Worm (Caenorhabditis elegans) whole organism, L4/young adult: ENCODE data around the gene rgs-2.

Experiments used
- W03F9.2 ChIP-seq: fragments of 150-350 bp; optimal IDR thresholded peaks from 2 replicates; lab custom pipeline; 2014; ENCODE audit warnings: missing biosample characterization, missing genetic modification characterization
- dao-5 ChIP-seq: sonication (generic microtip); optimal IDR thresholded peaks from 2 replicates; lab custom pipeline; 2016; ENCODE audit warnings: missing genotype, missing genetic modification characterization, moderate library complexity, missing compliant biosample characterization
- him-1 ChIP-seq: sonication (generic microtip); optimal IDR thresholded peaks from 2 replicates; lab custom pipeline; 2016; ENCODE audit warnings: missing genotype, missing genetic modification reagents, missing genetic modification characterization, missing compliant biosample characterization

rgs-2 gene

DNA sequence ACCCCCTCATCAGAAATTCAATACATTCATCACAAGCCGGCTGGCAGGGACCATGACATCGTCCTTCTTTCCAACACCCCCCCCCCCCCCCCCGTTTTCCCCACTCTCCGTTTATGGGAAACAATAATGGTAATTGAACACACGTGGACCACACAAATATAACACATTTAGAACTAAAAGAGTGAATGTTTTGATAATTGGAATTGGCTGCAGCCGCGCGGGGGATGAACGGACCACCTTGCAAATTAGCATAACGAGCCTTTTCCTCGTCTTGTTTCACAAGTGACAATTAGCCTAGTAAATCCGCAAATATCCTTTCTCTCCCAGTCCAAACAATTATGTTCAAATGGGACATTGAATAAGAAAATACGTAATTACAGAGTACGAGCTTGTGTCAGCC is 23.8 kb upstream of the rgs-2 start:
- TF ChIP-seq him-1 (tag; lab: Kevin White, UChicago) (no peak), dao-5 (tag; lab: Kevin White, UChicago) (no peak), W03F9.2 (no peak)

DNA sequence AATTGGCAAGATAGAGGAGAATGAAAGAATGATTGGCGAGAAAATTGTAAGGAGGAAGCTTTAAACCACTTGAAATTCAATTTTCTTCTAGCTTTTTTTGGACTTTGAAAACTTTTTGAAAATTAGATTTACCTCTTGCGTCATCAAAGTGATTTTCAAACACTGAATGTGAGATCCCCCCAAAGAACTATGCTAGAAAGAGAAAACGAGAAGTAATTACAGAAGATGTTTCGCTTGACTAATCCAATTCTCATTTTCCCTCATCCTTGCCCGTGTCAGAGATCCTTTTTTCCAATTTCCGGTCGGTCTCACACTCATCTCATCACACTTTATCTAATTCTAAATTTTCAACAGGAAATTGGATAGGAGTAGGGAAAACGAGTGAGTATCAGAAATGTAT is 22.6 kb upstream of the rgs-2 start:
- TF ChIP-seq W03F9.2 (no peak), him-1 (tag; lab: Kevin White, UChicago) (no peak), dao-5 (tag; lab: Kevin White, UChicago) (no peak)

- TF ChIP-seq dao-5 (tag; lab: Kevin White, UChicago) (no peak), him-1 (tag; lab: Kevin White, UChicago) (no peak), W03F9.2 (no peak)
Measured at ce11 chrX:12690346-12690745, 22.1 kb upstream of the rgs-2 start.

ce11 chrX:12691306-12691705 is 21.1 kb upstream of the rgs-2 start, which contains the start of gene ugt-50:
TSS of gene ugt-50 (plus strand) at chrX:12691573.
- TF ChIP-seq him-1 (tag; lab: Kevin White, UChicago) (no peak), dao-5 (tag; lab: Kevin White, UChicago) (no peak), W03F9.2 (no peak)

DNA sequence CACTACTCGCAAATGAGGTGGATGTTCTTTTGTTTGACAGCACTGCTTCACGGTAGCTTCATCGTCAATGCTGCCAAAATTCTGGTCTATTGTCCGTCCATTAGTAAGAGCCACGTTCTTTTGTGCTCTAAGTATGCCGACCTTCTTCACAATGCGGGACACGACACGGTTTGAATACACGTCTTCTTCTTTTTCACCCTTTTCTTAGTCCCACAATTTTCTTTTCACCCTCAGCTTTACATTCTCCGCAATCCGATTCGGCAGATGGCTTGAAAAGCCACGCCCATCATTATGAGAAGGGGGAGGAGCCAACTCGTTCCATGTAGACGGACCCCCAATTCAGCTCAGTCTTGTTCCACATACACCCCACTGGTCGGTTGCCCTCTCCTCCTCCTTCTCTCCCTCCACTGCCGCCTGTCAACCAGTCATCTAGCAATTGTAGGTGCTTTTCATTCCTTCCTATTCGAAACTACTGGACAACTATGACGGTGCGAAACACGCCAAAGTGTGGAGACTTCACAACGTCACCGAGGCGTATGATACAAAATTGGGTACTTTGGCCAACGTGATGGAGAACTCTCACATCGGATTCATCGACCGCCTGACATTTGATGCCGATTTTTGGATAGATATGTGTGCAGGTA is 20.6 kb upstream of the rgs-2 start:
- no peak for TF ChIP-seq him-1 (tag; lab: Kevin White, UChicago)
- TF ChIP-seq W03F9.2, result no peak
- no peak for TF ChIP-seq dao-5 (tag; lab: Kevin White, UChicago)

ce11 chrX:12693150-12693589 is 19.3 kb upstream of the rgs-2 start:
- TF ChIP-seq him-1 (tag; lab: Kevin White, UChicago), result peak; percentile 13
- TF ChIP-seq dao-5 (tag; lab: Kevin White, UChicago), result no peak

- TF ChIP-seq him-1 (tag; lab: Kevin White, UChicago) (no peak), W03F9.2 (no peak), dao-5 (tag; lab: Kevin White, UChicago) (no peak)
Measured at ce11 chrX:12700456-12700855, 12.0 kb upstream of the rgs-2 start, which contains the start of gene nhr-26. TSS of gene nhr-26 (minus strand) at chrX:12700465.

ce11 chrX:12701963-12702362 is 10.5 kb upstream of the rgs-2 start, which contains the start of gene nhr-214:
TSS of gene nhr-214 (minus strand) at chrX:12702063.
- TF ChIP-seq W03F9.2 (no peak), him-1 (tag; lab: Kevin White, UChicago) (no peak), dao-5 (tag; lab: Kevin White, UChicago) (no peak)

- TF ChIP-seq W03F9.2, result no peak
- no peak for TF ChIP-seq him-1 (tag; lab: Kevin White, UChicago)
- TF ChIP-seq dao-5 (tag; lab: Kevin White, UChicago), result no peak
Measured at ce11 chrX:12702713-12703112, 9.7 kb upstream of the rgs-2 start.

- TF ChIP-seq W03F9.2 (no peak), him-1 (tag; lab: Kevin White, UChicago) (no peak), dao-5 (tag; lab: Kevin White, UChicago) (no peak)
Measured at ce11 chrX:12704721-12705120, 7.7 kb upstream of the rgs-2 start, which contains the start of gene nhr-272. TSS of gene nhr-272 (minus strand) at chrX:12704821.

- TF ChIP-seq W03F9.2, result no peak
- TF ChIP-seq dao-5 (tag; lab: Kevin White, UChicago), result no peak
- no peak for TF ChIP-seq him-1 (tag; lab: Kevin White, UChicago)
Measured at ce11 chrX:12713014-12713413, 561 bp downstream of the rgs-2 start.

- TF ChIP-seq him-1 (tag; lab: Kevin White, UChicago) (no peak), dao-5 (tag; lab: Kevin White, UChicago) (no peak), W03F9.2 (no peak)
Measured at ce11 chrX:12721429-12721828, 9.0 kb downstream of the rgs-2 start.

ce11 chrX:12726129-12726528 is 13.7 kb downstream of the rgs-2 start:
- TF ChIP-seq W03F9.2 (no peak), him-1 (tag; lab: Kevin White, UChicago) (no peak), dao-5 (tag; lab: Kevin White, UChicago) (no peak)

DNA sequence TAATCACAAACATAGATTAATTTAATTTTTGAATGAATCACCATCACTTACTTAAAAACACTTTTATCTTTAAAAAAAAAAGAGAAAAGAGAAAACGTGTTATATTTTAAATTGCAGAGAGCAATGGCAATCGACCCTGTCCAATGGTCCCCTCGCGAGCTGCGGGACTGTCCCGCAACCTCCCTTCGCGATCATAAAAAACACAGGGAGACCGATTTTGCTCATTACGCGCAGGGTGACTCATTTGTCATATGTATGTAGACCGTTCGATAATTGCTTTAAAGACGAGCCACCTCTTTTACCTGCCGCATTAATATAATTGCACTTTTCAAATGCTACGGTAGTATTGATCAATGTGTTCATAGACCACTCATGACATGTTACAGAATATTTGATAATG is 17.6 kb downstream of the rgs-2 start:
- no peak for TF ChIP-seq him-1 (tag; lab: Kevin White, UChicago)
- no peak for TF ChIP-seq W03F9.2
- no peak for TF ChIP-seq dao-5 (tag; lab: Kevin White, UChicago)
